Fruit fly (Drosophila melanogaster) whole organism, prepupa: Measurements from ENCODE around the gene fd96Cb.

Experiments used
- CG10631 ChIP-seq: fragments of 200-800 bp; sonication (Bioruptor generic); optimal IDR thresholded peaks from 2 replicates; lab custom pipeline; 2016; ENCODE audit warnings: missing biosample characterization, missing genetic modification characterization
- CG11762 ChIP-seq: fragments of 200-800 bp; sonication (Bioruptor generic); optimal IDR thresholded peaks from 3 replicates; lab custom pipeline; 2016; ENCODE audit warnings: missing biosample characterization, missing genetic modification characterization; ENCODE audit not compliant: insufficient read depth
- CG6276 ChIP-seq: fragments of 200-800 bp; sonication (Bioruptor generic); optimal IDR thresholded peaks from 2 replicates; lab custom pipeline; 2017; ENCODE audit warnings: missing biosample characterization, mild to moderate bottlenecking, missing genetic modification characterization
- CG7368 ChIP-seq: fragments of 200-800 bp; sonication (Bioruptor generic); optimal IDR thresholded peaks from 3 replicates; lab custom pipeline; 2016; ENCODE audit warnings: missing biosample characterization, missing genetic modification characterization
- CG8632 ChIP-seq: fragments of 200-800 bp; sonication (Bioruptor generic); optimal IDR thresholded peaks from 3 replicates; lab custom pipeline; 2016; ENCODE audit warnings: missing biosample characterization, missing genetic modification characterization
- Ets21C ChIP-seq: fragments of 200-800 bp; sonication (Bioruptor generic); optimal IDR thresholded peaks from 3 replicates; lab custom pipeline; 2016; ENCODE audit warnings: missing biosample characterization, missing genetic modification characterization
- Gug ChIP-seq: fragments of 200-800 bp; sonication (Bioruptor generic); IDR thresholded peaks from 2 replicates; pipeline ENCODE4 v1.3.6; 2022; ENCODE audit warnings: missing biosample characterization, missing genetic modification characterization
- Lpt ChIP-seq: fragments of 200-800 bp; sonication (Bioruptor generic); optimal IDR thresholded peaks from 3 replicates; lab custom pipeline; 2016; ENCODE audit warnings: missing biosample characterization, missing genetic modification characterization
- Sox15 ChIP-seq: fragments of 200-800 bp; sonication (Bioruptor generic); optimal IDR thresholded peaks from 3 replicates; lab custom pipeline; 2016; ENCODE audit warnings: missing biosample characterization, missing genetic modification characterization
- cyc ChIP-seq: fragments of 200-800 bp; sonication (Bioruptor generic); optimal IDR thresholded peaks from 3 replicates; lab custom pipeline; 2016; ENCODE audit warnings: missing biosample characterization, missing genetic modification characterization
- lz ChIP-seq: fragments of 200-800 bp; sonication (Bioruptor generic); optimal IDR thresholded peaks from 3 replicates; lab custom pipeline; 2016; ENCODE audit warnings: missing biosample characterization, missing genetic modification characterization
- net ChIP-seq: fragments of 200-800 bp; sonication (Bioruptor generic); optimal IDR thresholded peaks from 3 replicates; lab custom pipeline; 2016; ENCODE audit warnings: missing biosample characterization, missing genetic modification characterization
- spab ChIP-seq: fragments of 200-800 bp; sonication (Bioruptor generic); optimal IDR thresholded peaks from 2 replicates; lab custom pipeline; 2017; ENCODE audit warnings: missing biosample characterization, mild to moderate bottlenecking, missing genetic modification characterization, missing genetic modification reagents
- topi ChIP-seq: fragments of 200-800 bp; sonication (Bioruptor generic); optimal IDR thresholded peaks from 3 replicates; lab custom pipeline; 2016; ENCODE audit warnings: missing biosample characterization, missing genetic modification characterization

DNA sequence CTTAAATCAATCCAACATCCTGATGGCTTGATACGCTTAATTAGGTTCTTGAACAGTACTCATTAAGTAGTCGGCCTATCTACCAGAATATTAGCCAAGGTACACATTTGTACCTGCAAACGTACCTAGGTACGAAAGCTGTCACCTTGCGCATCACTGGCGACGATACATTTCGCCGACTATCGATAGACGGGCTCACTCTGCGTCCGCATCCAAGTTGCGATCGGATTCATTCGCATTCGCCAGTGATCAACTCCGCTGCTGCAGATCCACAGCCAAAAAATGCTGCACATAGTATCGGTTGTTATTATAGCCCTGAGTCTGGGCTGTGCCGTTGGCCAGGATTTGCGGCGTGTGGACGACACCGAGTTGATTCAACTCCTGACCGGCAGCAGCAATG lies 47.3 kb upstream of the fd96Cb start, which contains the start of gene CG11790:
- TF ChIP-seq CG8632 (GFP tag; lab: Kevin White, UChicago): no peak
- TF ChIP-seq CG7368 (GFP tag; lab: Kevin White, UChicago): no peak
- TF ChIP-seq Ets21C (GFP tag; lab: Kevin White, UChicago): no peak
- TF ChIP-seq Lpt (GFP tag; lab: Kevin White, UChicago): no peak
- TF ChIP-seq net: no peak
- TF ChIP-seq topi (GFP tag; lab: Kevin White, UChicago): peak; percentile 11
- no peak for TF ChIP-seq spab (GFP tag; lab: Kevin White, UChicago)
- TF ChIP-seq Sox15 (GFP tag; lab: Kevin White, UChicago): no peak
- no peak for TF ChIP-seq Gug
- no peak for TF ChIP-seq CG6276 (GFP tag; lab: Kevin White, UChicago)
- no peak for TF ChIP-seq CG10631 (GFP tag; lab: Kevin White, UChicago)
- TF ChIP-seq cyc (GFP tag; lab: Kevin White, UChicago): no peak
- TF ChIP-seq lz (GFP tag; lab: Kevin White, UChicago): no peak
- no peak for TF ChIP-seq CG11762 (GFP tag; lab: Kevin White, UChicago)
